Worm (Caenorhabditis elegans): ENCODE data around the gene grd-4.
"Not testable (repeated sequence)": the region's sequence is repeated elsewhere in the genome, so short reads cannot be mapped to it uniquely, and the experiment has no call there.

grd-4 gene

DNA sequence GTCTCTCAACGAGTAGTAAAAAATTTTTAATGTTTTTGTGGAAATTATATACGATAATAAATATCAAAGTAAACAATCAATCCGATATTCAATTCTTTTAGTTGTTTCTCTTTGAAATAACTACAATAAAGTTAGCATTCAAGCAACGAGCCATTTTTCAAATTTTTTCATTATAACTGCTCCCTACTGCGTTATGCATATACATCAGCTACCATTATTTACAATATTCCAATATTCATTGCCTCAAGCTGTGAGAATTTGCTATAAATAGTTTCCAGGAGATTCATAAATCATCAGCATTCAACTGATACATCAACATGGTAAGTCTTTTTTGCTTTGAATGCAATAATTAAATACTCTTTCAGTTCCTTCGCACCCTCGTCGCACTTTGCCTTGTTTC lies 35.8 kb downstream of the grd-4 start, which contains the start of gene nspc-3:
Gene nspc-3 (plus strand): TSS at position 301 of the 400 bp plus-strand sequence.
- TF ChIP-seq gei-17 (GFP tag; optimal IDR thresholded peaks at IDR 0.05), result no peak
- TF ChIP-seq lsy-27 (tag; optimal IDR thresholded peaks at IDR 0.05; ENCODE audit: borderline replicate concordance, insufficient read depth), result no peak
- TF ChIP-seq mxl-1 (tag; optimal IDR thresholded peaks at IDR 0.05), result no peak
- no peak for TF ChIP-seq snpc-3.4 (tag; optimal IDR thresholded peaks at IDR 0.05)
- TF ChIP-seq B0035.1 (tag; optimal IDR thresholded peaks at IDR 0.05), result no peak

DNA sequence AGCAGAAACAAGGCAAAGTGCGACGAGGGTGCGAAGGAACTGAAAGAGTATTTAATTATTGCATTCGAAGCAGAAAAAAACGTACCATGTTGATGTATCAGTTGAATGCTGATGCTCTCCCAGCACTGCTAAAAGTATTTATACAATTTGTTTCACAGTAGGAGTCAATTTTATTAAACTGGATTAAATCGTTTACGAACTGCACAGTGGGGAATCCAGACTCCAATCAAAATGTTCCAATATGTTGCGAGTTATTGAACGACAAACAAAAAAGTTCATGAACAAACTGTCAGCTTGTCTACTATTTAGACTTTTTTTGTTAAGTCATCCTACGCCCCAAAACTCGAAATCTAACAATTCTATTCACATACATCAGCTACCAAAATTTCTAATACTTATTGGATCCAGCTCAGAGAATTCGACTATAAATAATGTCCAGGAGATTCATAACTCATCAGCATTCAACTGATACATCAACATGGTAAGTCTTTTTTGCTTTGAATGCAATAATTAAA lies 37.3 kb downstream of the grd-4 start, which contains the start of the genes nspc-4 and nspc-5:
Gene nspc-4 (minus strand): TSS at position 101 of the 515 bp plus-strand sequence.
Gene nspc-5 (plus strand): TSS at position 465 of the 515 bp plus-strand sequence.
- not testable (repeated sequence) for TF ChIP-seq snpc-1.3 (tag; optimal IDR thresholded peaks at IDR 0.05; ENCODE audit: insufficient read depth); ztf-3 (GFP tag; optimal IDR thresholded peaks at IDR 0.05); snpc-3.4 (tag; optimal IDR thresholded peaks at IDR 0.05)

DNA sequence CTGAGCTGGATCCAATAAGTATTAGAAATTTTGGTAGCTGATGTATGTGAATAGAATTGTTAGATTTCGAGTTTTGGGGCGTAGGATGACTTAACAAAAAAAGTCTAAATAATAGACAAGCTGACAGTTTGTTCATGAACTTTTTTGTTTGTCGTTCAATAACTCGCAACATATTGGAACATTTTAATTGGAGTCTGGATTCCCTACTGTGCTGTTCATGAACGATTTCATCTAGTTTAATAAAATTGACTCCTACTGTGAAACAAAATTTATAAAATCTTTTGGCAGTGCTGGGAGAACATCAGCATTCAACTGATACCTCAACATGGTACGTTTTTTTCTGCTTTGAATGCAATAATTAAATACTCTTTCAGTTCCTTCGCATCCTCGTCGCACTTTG lies 40.5 kb downstream of the grd-4 start, which contains the start of gene nspc-7:
Gene nspc-7 (plus strand): TSS at position 301 of the 400 bp plus-strand sequence.
- TF ChIP-seq ztf-22 (GFP tag; optimal IDR thresholded peaks at IDR 0.05); cebp-1 (GFP tag; IDR thresholded peaks at IDR 0.05); cebp-1 (tag; optimal IDR thresholded peaks at IDR 0.05); sdz-38 (tag; optimal IDR thresholded peaks at IDR 0.05): not testable (repeated sequence)

DNA sequence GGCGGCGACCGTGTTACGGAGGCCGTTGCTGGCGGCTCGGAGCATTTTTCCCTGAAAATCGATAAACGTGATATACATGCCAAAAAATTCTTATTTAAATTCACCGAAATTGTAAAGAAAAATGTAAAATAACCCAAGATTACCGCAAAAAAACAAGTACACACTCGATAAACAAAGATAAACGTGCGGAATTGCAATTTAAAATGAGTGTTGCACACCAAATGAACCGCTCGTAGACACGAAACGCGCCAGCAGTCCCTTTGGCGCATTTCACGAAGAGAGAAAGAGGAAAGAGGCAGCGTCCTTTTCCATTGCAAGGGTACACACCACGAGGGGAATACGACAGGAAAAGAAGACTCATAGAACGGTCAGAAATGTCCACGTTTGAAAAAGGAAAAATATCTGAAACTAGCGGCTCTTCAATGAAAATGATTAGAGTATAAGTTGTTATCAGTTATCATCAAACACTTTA lies 45.0 kb downstream of the grd-4 start, which contains the start of gene sdha-1:
Gene sdha-1 (minus strand): TSS at position 51 of the 472 bp plus-strand sequence.
- no peak for TF ChIP-seq hmg-20 (GFP tag; IDR thresholded peaks at IDR 0.05)
- TF ChIP-seq attf-3 (GFP tag; conservative IDR thresholded peaks at IDR 0.05), result 0 out of 2 replicates have a peak, but pooled peaks have one; percentile 19
- TF ChIP-seq rec-8 (tag; optimal IDR thresholded peaks at IDR 0.05), result no peak
- TF ChIP-seq chd-7 (tag; optimal IDR thresholded peaks at IDR 0.05), result peak; percentile 17
- peak; percentile 41 for TF ChIP-seq nhr-90 (tag; optimal IDR thresholded peaks at IDR 0.05)
- TF ChIP-seq tlf-1 (GFP tag; optimal IDR thresholded peaks at IDR 0.05), result peak; percentile 40
- peak; percentile 94 for TF ChIP-seq nhr-80 (tag; optimal IDR thresholded peaks at IDR 0.05)
- peak; percentile 83 for TF ChIP-seq ceh-27 (GFP tag; optimal IDR thresholded peaks at IDR 0.05)
- TF ChIP-seq K12H6.12 (tag; optimal IDR thresholded peaks at IDR 0.05), result peak; percentile 73
- no peak for TF ChIP-seq snpc-3.4 (tag; optimal IDR thresholded peaks at IDR 0.05)
- peak; percentile 90 for TF ChIP-seq dox-1 (GFP tag; IDR thresholded peaks at IDR 0.05)
- no peak for TF ChIP-seq madf-8 (GFP tag; conservative IDR thresholded peaks at IDR 0.05)
- no peak for TF ChIP-seq mes-4 (tag; optimal IDR thresholded peaks at IDR 0.05)
- TF ChIP-seq mcd-1 (GFP tag; IDR thresholded peaks at IDR 0.05), result peak; percentile 71
- peak; percentile 61 for TF ChIP-seq ztf-26 (tag; optimal IDR thresholded peaks at IDR 0.05)
- TF ChIP-seq lin-40 (tag; optimal IDR thresholded peaks at IDR 0.05), result peak; percentile 83
- TF ChIP-seq snpc-4 (GFP tag; optimal IDR thresholded peaks at IDR 0.05), result no peak
- peak in 3 of 4 experiments; percentile 34 to 50 (median 38) for TF ChIP-seq snpc-4 (tag; optimal IDR thresholded peaks at IDR 0.05)
- no peak for TF ChIP-seq ccch-3 (GFP tag; optimal IDR thresholded peaks at IDR 0.05)
- TF ChIP-seq tbp1 (GFP tag; optimal IDR thresholded peaks at IDR 0.05), result peak; percentile 56
- TF ChIP-seq attf-6 (GFP tag; IDR thresholded peaks at IDR 0.05), result no peak
- no peak for TF ChIP-seq Y95B8A.8 (GFP tag; IDR thresholded peaks at IDR 0.05)
- TF ChIP-seq attf-5 (GFP tag; optimal IDR thresholded peaks at IDR 0.05), result peak; percentile 85
- TF ChIP-seq rcor-1 (GFP tag; IDR thresholded peaks at IDR 0.05), result peak; percentile 64
- no peak for TF ChIP-seq nhr-179 (tag; optimal IDR thresholded peaks at IDR 0.05)
- TF ChIP-seq K11D2.4 (GFP tag; IDR thresholded peaks at IDR 0.05), result peak; percentile 78
- peak; percentile 52 for TF ChIP-seq ZK185.1 (tag; optimal IDR thresholded peaks at IDR 0.05; ENCODE audit: poor library complexity, severe bottlenecking)
- no peak for TF ChIP-seq gei-17 (GFP tag; optimal IDR thresholded peaks at IDR 0.05)
- no peak for TF ChIP-seq mxl-1 (tag; optimal IDR thresholded peaks at IDR 0.05)
- no peak for TF ChIP-seq ztf-6 (GFP tag; IDR thresholded peaks at IDR 0.05)
- TF ChIP-seq lir-1 (GFP tag; conservative IDR thresholded peaks at IDR 0.05), result no peak
- peak; percentile 53; the same call in 1 of the 2 replicates for TF ChIP-seq pbrm-1 (GFP tag; IDR thresholded peaks at IDR 0.05)
- TF ChIP-seq Y67H2A.10 (GFP tag; conservative IDR thresholded peaks at IDR 0.05), result no peak

Measured in whole organism, young adult.